Worm (Caenorhabditis elegans) whole organism, L1 larva: ENCODE data around the gene sulp-5.

Experiments used
- jun-1 ChIP-seq: fragments of 150-350 bp; optimal IDR thresholded peaks from 2 replicates; lab custom pipeline; 2014; ENCODE audit warnings: missing biosample characterization, missing genetic modification reagents, missing genetic modification characterization
- nhr-28 ChIP-seq: fragments of 150-350 bp; optimal IDR thresholded peaks from 2 replicates; lab custom pipeline; 2014; ENCODE audit warnings: missing biosample characterization, missing genetic modification characterization
- skn-1 ChIP-seq: fragments of 150-350 bp; optimal IDR thresholded peaks from 2 replicates; lab custom pipeline; 2014; ENCODE audit warnings: missing biosample characterization, missing genetic modification characterization

- TF ChIP-seq jun-1 (tag; lab: Kevin White, UChicago) (no peak), skn-1 (tag; lab: Kevin White, UChicago) (no peak), nhr-28 (no peak)
These were observed 46.5 kb upstream of the sulp-5 start, which contains the start of gene pho-8 for ce11 chrV:11833319-11833718.
